Fruit fly (Drosophila melanogaster) whole organism, embryonic: ENCODE measurements around the gene sud1.
A peak's percentile ranks its signal among the peaks of the same experiment; 100 is the strongest.

ENCODE experiments used
- Ada2b ChIP-seq: fragments of 200-800 bp; sonication (Bioruptor generic); IDR thresholded peaks from 2 replicates; pipeline ENCODE4 v1.3.6; 2022; ENCODE audit warnings: missing biosample characterization, missing genetic modification characterization
- CG1024 ChIP-seq: fragments of 200-800 bp; sonication (Bioruptor generic); IDR thresholded peaks from 2 replicates; pipeline ENCODE4 v1.3.6; 2022; ENCODE audit warnings: missing biosample characterization, missing genetic modification characterization
- CG10267 ChIP-seq: fragments of 200-800 bp; sonication (Bioruptor generic); optimal IDR thresholded peaks from 2 replicates; lab custom pipeline; 2018; ENCODE audit warnings: missing biosample characterization, mild to moderate bottlenecking, missing genetic modification characterization, moderate library complexity
- CG10543 ChIP-seq: fragments of 200-800 bp; sonication (Bioruptor generic); optimal IDR thresholded peaks from 3 replicates; lab custom pipeline; 2017; ENCODE audit warnings: missing biosample characterization, mild to moderate bottlenecking, missing genetic modification characterization, moderate library complexity
- CG11504 ChIP-seq: fragments of 200-800 bp; sonication (Bioruptor generic); optimal IDR thresholded peaks from 3 replicates; lab custom pipeline; 2019; ENCODE audit warnings: missing biosample characterization, mild to moderate bottlenecking, missing genetic modification characterization, moderate library complexity
- CG11696 ChIP-seq: fragments of 200-800 bp; sonication (Bioruptor generic); IDR thresholded peaks from 2 replicates; pipeline ENCODE4 v1.3.6; 2022; ENCODE audit warnings: missing biosample characterization, missing genetic modification characterization
- CG12299 ChIP-seq: fragments of 200-800 bp; sonication (Bioruptor generic); optimal IDR thresholded peaks from 2 replicates; lab custom pipeline; 2018; ENCODE audit warnings: missing biosample characterization, mild to moderate bottlenecking, missing genetic modification characterization
- CG12659 ChIP-seq: fragments of 200-800 bp; sonication (Bioruptor generic); optimal IDR thresholded peaks from 3 replicates; lab custom pipeline; 2017; ENCODE audit warnings: mild to moderate bottlenecking, missing biosample characterization, missing genetic modification reagents, missing genetic modification characterization
- CG12744 ChIP-seq: fragments of 200-800 bp; sonication (Bioruptor generic); optimal IDR thresholded peaks from 2 replicates; lab custom pipeline; 2016; ENCODE audit warnings: missing biosample characterization, missing genetic modification characterization
- CG14050 ChIP-seq: fragments of 200-800 bp; sonication (Bioruptor generic); IDR thresholded peaks from 3 replicates; pipeline ENCODE4 v1.3.6; 2022; ENCODE audit warnings: missing biosample characterization, missing genetic modification characterization
- CG15479 ChIP-seq: fragments of 200-800 bp; sonication (Bioruptor generic); optimal IDR thresholded peaks from 3 replicates; lab custom pipeline; 2019; ENCODE audit warnings: missing biosample characterization, mild to moderate bottlenecking, missing genetic modification characterization, moderate library complexity
- CG17829 ChIP-seq: fragments of 200-800 bp; optimal IDR thresholded peaks from 2 replicates; lab custom pipeline; 2019; ENCODE audit warnings: missing biosample characterization, mild to moderate bottlenecking, missing genetic modification characterization, moderate library complexity
- CG18619 ChIP-seq: fragments of 200-800 bp; sonication (Bioruptor generic); optimal IDR thresholded peaks from 3 replicates; lab custom pipeline; 2017; ENCODE audit warnings: missing biosample characterization, mild to moderate bottlenecking, missing genetic modification characterization
- CG18764 ChIP-seq: fragments of 200-800 bp; sonication (Bioruptor generic); optimal IDR thresholded peaks from 3 replicates; lab custom pipeline; 2016; ENCODE audit warnings: missing biosample characterization, missing genetic modification characterization
- CG33213 ChIP-seq: fragments of 200-800 bp; sonication (Bioruptor generic); optimal IDR thresholded peaks from 3 replicates; lab custom pipeline; 2016; ENCODE audit warnings: missing biosample characterization, missing genetic modification characterization
- CG3726 ChIP-seq: fragments of 200-800 bp; sonication (Bioruptor generic); IDR thresholded peaks from 3 replicates; pipeline ENCODE4, ENCODE4 v1.3.6; 2022; ENCODE audit warnings: missing biosample characterization, missing genetic modification characterization
- CG42726 ChIP-seq: fragments of 200-800 bp; sonication (Bioruptor generic); IDR thresholded peaks from 2 replicates; pipeline ENCODE4 v1.3.6; 2022; ENCODE audit warnings: missing biosample characterization, missing genetic modification characterization; ENCODE audit not compliant: partially characterized antibody
- CG6813 ChIP-seq: fragments of 200-800 bp; sonication (Bioruptor generic); optimal IDR thresholded peaks from 2 replicates; lab custom pipeline; 2017; ENCODE audit warnings: missing biosample characterization, missing genetic modification characterization, mild to moderate bottlenecking, moderate library complexity, missing genetic modification reagents
- CG7357 ChIP-seq: fragments of 200-800 bp; sonication (Bioruptor generic); IDR thresholded peaks from 3 replicates; pipeline ENCODE4 v1.3.6; 2022; ENCODE audit warnings: missing biosample characterization, missing genetic modification characterization
- CG7928 ChIP-seq: fragments of 200-800 bp; sonication (Bioruptor generic); optimal IDR thresholded peaks from 2 replicates; lab custom pipeline; 2017; ENCODE audit warnings: missing biosample characterization, mild to moderate bottlenecking, missing genetic modification characterization
- CG8388 ChIP-seq: fragments of 200-800 bp; sonication (Bioruptor generic); optimal IDR thresholded peaks from 2 replicates; lab custom pipeline; 2019; ENCODE audit warnings: missing biosample characterization, mild to moderate bottlenecking, missing genetic modification characterization, moderate library complexity
- CkIIα-i1 ChIP-seq: fragments of 200-800 bp; sonication (Bioruptor generic); IDR thresholded peaks from 2 replicates; pipeline ENCODE4 v1.3.6; 2022; ENCODE audit warnings: missing biosample characterization, missing genetic modification characterization
- Dek ChIP-seq: fragments of 200-800 bp; sonication (Bioruptor generic); optimal IDR thresholded peaks from 3 replicates; lab custom pipeline; 2019; ENCODE audit warnings: missing biosample characterization, mild to moderate bottlenecking, missing genetic modification characterization, moderate library complexity
- Dll ChIP-seq: fragments of 200-800 bp; sonication (Bioruptor generic); IDR thresholded peaks from 4 replicates; pipeline ENCODE4 v1.3.6; 2022; ENCODE audit warnings: missing biosample characterization, missing genetic modification characterization; ENCODE audit not compliant: partially characterized antibody
- Doc2 ChIP-seq: fragments of 200-800 bp; sonication (Bioruptor generic); IDR thresholded peaks from 2 replicates; pipeline ENCODE4 v1.3.6; 2022; ENCODE audit warnings: missing biosample characterization, missing genetic modification characterization
- Ets65A ChIP-seq: fragments of 200-800 bp; sonication (Bioruptor generic); peaks from one replicate; lab custom pipeline; 2016; ENCODE audit warnings: missing biosample characterization, missing genetic modification characterization
- H15 ChIP-seq: fragments of 200-800 bp; sonication (Bioruptor generic); IDR thresholded peaks from 3 replicates; pipeline ENCODE4 v1.3.6; 2022; ENCODE audit warnings: missing biosample characterization, missing genetic modification characterization
- HLHmδ ChIP-seq: fragments of 200-800 bp; sonication (Bioruptor generic); optimal IDR thresholded peaks from 2 replicates; lab custom pipeline; 2018; ENCODE audit warnings: missing biosample characterization, mild to moderate bottlenecking, missing genetic modification characterization, moderate library complexity
- Mrtf ChIP-seq: fragments of 200-800 bp; sonication (Bioruptor generic); IDR thresholded peaks from 3 replicates; pipeline ENCODE4 v1.3.6; 2022; ENCODE audit warnings: missing biosample characterization, missing genetic modification characterization
- Sry-β ChIP-seq: fragments of 200-800 bp; sonication (Bioruptor generic); optimal IDR thresholded peaks from 2 replicates; lab custom pipeline; 2018; ENCODE audit warnings: missing biosample characterization, mild to moderate bottlenecking, missing genetic modification characterization, moderate library complexity
- amos ChIP-seq: fragments of 200-800 bp; sonication (Bioruptor generic); IDR thresholded peaks from 2 replicates; pipeline ENCODE4 v1.3.6; 2022; ENCODE audit warnings: missing biosample characterization, missing genetic modification characterization; ENCODE audit not compliant: partially characterized antibody
- ash1 ChIP-seq: fragments of 200-800 bp; sonication (Bioruptor generic); optimal IDR thresholded peaks from 2 replicates; lab custom pipeline; 2018; ENCODE audit warnings: missing biosample characterization, mild to moderate bottlenecking, missing genetic modification characterization
- btn ChIP-seq: fragments of 200-800 bp; sonication (Bioruptor generic); optimal IDR thresholded peaks from 2 replicates; lab custom pipeline; 2016; ENCODE audit warnings: missing biosample characterization, missing genetic modification characterization
- cas ChIP-seq: fragments of 200-800 bp; sonication (Bioruptor generic); IDR thresholded peaks from 2 replicates; pipeline ENCODE4 v1.3.6; 2022; ENCODE audit warnings: missing biosample characterization, missing genetic modification characterization
- cato ChIP-seq: fragments of 200-800 bp; sonication (Bioruptor generic); optimal IDR thresholded peaks from 2 replicates; lab custom pipeline; 2016; ENCODE audit warnings: missing biosample characterization, missing genetic modification characterization, borderline replicate concordance
- ci ChIP-seq: fragments of 200-800 bp; sonication (Bioruptor generic); IDR thresholded peaks from 3 replicates; pipeline ENCODE4 v1.3.6; 2022; ENCODE audit warnings: missing biosample characterization, missing genetic modification characterization
- croc ChIP-seq: fragments of 200-800 bp; sonication (Bioruptor generic); conservative IDR thresholded peaks from 3 replicates; pipeline ENCODE4 v1.3.6; 2022; ENCODE audit warnings: missing biosample characterization, missing genetic modification characterization
- hth ChIP-seq: fragments of >200 bp; optimal IDR thresholded peaks from 2 replicates; lab custom pipeline; 2017; ENCODE audit warnings: inconsistent platforms
- klu ChIP-seq: fragments of 200-800 bp; sonication (Bioruptor generic); IDR thresholded peaks from 2 replicates; pipeline ENCODE4 v1.3.6; 2022; ENCODE audit warnings: missing biosample characterization, missing genetic modification characterization
- nerfin-1 ChIP-seq: fragments of 200-800 bp; sonication (Bioruptor generic); optimal IDR thresholded peaks from 3 replicates; lab custom pipeline; 2019; ENCODE audit warnings: missing biosample characterization, mild to moderate bottlenecking, missing genetic modification characterization, moderate library complexity
- onecut ChIP-seq: fragments of 200-800 bp; sonication (Bioruptor generic); IDR thresholded peaks from 2 replicates; pipeline ENCODE4 v1.3.6; 2022; ENCODE audit warnings: missing biosample characterization, missing genetic modification characterization
- sisA ChIP-seq: fragments of 200-800 bp; sonication (Bioruptor generic); IDR thresholded peaks from 2 replicates; pipeline ENCODE4 v1.3.6; 2022; ENCODE audit warnings: missing biosample characterization, missing genetic modification characterization
- slbo ChIP-seq: fragments of 200-800 bp; sonication (Bioruptor generic); IDR thresholded peaks from 2 replicates; pipeline ENCODE4 v1.3.6; 2022; ENCODE audit warnings: missing biosample characterization, missing genetic modification characterization
- sqz ChIP-seq: fragments of 200-800 bp; sonication (Bioruptor generic); optimal IDR thresholded peaks from 3 replicates; lab custom pipeline; 2018; ENCODE audit warnings: missing biosample characterization, mild to moderate bottlenecking, missing genetic modification characterization
- toy ChIP-seq: fragments of 200-800 bp; sonication (Bioruptor generic); IDR thresholded peaks from 2 replicates; pipeline ENCODE4 v1.3.6; 2022; ENCODE audit warnings: missing biosample characterization, missing genetic modification characterization
- usp ChIP-seq: fragments of >200 bp; optimal IDR thresholded peaks from 2 replicates; lab custom pipeline; 2017; ENCODE audit warnings: missing biosample characterization, missing genetic modification characterization
- vfl ChIP-seq: fragments of 200-800 bp; sonication (Bioruptor generic); optimal IDR thresholded peaks from 2 replicates; lab custom pipeline; 2016; ENCODE audit warnings: missing biosample characterization, missing genetic modification characterization
- wek ChIP-seq: fragments of 200-800 bp; sonication (Bioruptor generic); optimal IDR thresholded peaks from 3 replicates; lab custom pipeline; 2018; ENCODE audit warnings: missing biosample characterization, mild to moderate bottlenecking, missing genetic modification characterization, moderate library complexity
- zen2 ChIP-seq: fragments of 200-800 bp; sonication (Bioruptor generic); IDR thresholded peaks from 3 replicates; pipeline ENCODE4 v1.3.6; 2022; ENCODE audit warnings: missing biosample characterization, missing genetic modification characterization; ENCODE audit not compliant: partially characterized antibody

sud1 gene

dm6 chr3R:24875939-24876842 is 41.5 kb downstream of the sud1 start, which contains the start of gene CG3744 (continued):
- peak; percentile 99 for TF ChIP-seq Dll (GFP tag; lab: Robert Waterston, UW)
- TF ChIP-seq CG6813 (GFP tag; lab: Kevin White, UChicago) = peak; percentile 79
- peak; percentile 95 for TF ChIP-seq Dek
- TF ChIP-seq usp (GFP tag; lab: Kevin White, UChicago) = no peak
- TF ChIP-seq btn (GFP tag; lab: Kevin White, UChicago) = no peak
- peak; percentile 46 for TF ChIP-seq Doc2 (GFP tag; lab: Robert Waterston, UW)
- peak; percentile 79 for TF ChIP-seq CG7357 (GFP tag; lab: Robert Waterston, UW)
- peak; percentile 80 for TF ChIP-seq nerfin-1 (tag; lab: Kevin White, UChicago)
- TF ChIP-seq ci (GFP tag; lab: Robert Waterston, UW) = peak; percentile 95
- TF ChIP-seq CG8388 (GFP tag; lab: Kevin White, UChicago) = peak; percentile 87
- peak; percentile 94 for TF ChIP-seq Mrtf (GFP tag; lab: Robert Waterston, UW)
- TF ChIP-seq Sry-β (GFP tag; lab: Kevin White, UChicago) = peak; percentile 56
- TF ChIP-seq onecut = peak; percentile 88
- peak; percentile 73 for TF ChIP-seq vfl (GFP tag; lab: Kevin White, UChicago)
- peak; percentile 60 for TF ChIP-seq CG12744 (GFP tag; lab: Kevin White, UChicago)
- peak; percentile 99 for TF ChIP-seq slbo (GFP tag; lab: Robert Waterston, UW)
- peak; percentile 94 for TF ChIP-seq sisA
- no peak for TF ChIP-seq sqz (GFP tag; lab: Kevin White, UChicago)
- TF ChIP-seq CG10543 (GFP tag; lab: Kevin White, UChicago) = peak; percentile 93
- peak; percentile 81 for TF ChIP-seq CG33213
- TF ChIP-seq Ada2b (GFP tag; lab: Robert Waterston, UW) = peak; percentile 93
- TF ChIP-seq CG15479 (GFP tag; lab: Kevin White, UChicago) = peak; percentile 86
- peak; percentile 94 for TF ChIP-seq amos (GFP tag; lab: Robert Waterston, UW)
- TF ChIP-seq CG18764 (GFP tag; lab: Kevin White, UChicago) = peak; percentile 81
- peak; percentile 86 for TF ChIP-seq CG14050
- peak; percentile 92 for TF ChIP-seq CG42726 (GFP tag; lab: Robert Waterston, UW)
- TF ChIP-seq croc (GFP tag; lab: Robert Waterston, UW) = peak; percentile 79
- TF ChIP-seq CkIIα-i1 (GFP tag; lab: Robert Waterston, UW) = 0 out of 2 replicates have a peak, but pooled peaks have one; percentile 52
- peak; percentile 91 for TF ChIP-seq cas (GFP tag; lab: Robert Waterston, UW)
- TF ChIP-seq CG7928 (GFP tag; lab: Kevin White, UChicago) = peak; percentile 63
- TF ChIP-seq toy (GFP tag; lab: Robert Waterston, UW) = peak; percentile 83
- peak; percentile 88 for TF ChIP-seq CG11504 (tag; lab: Kevin White, UChicago)
- peak; percentile 93 for TF ChIP-seq zen2 (GFP tag; lab: Robert Waterston, UW)
- peak; percentile 85 for TF ChIP-seq CG1024 (GFP tag; lab: Robert Waterston, UW)
- TF ChIP-seq klu (GFP tag; lab: Robert Waterston, UW) = peak; percentile 84
- TF ChIP-seq Ets65A (GFP tag; lab: Kevin White, UChicago) = peak; percentile 99
- peak; percentile 23 for TF ChIP-seq wek
- TF ChIP-seq hth (lab: Kevin White, UChicago) = no peak
- no peak for TF ChIP-seq HLHmδ (GFP tag; lab: Kevin White, UChicago)
- TF ChIP-seq CG12659 (GFP tag; lab: Kevin White, UChicago) = peak; percentile 93
- TF ChIP-seq CG17829 (tag; lab: Kevin White, UChicago) = peak; percentile 91
- TF ChIP-seq H15 (GFP tag; lab: Robert Waterston, UW) = peak; percentile 93
- TF ChIP-seq CG10267 (tag; lab: Kevin White, UChicago) = peak; percentile 85
- peak; percentile 84 for TF ChIP-seq CG3726
- TF ChIP-seq cato (GFP tag; lab: Kevin White, UChicago) = peak; percentile 29
- peak; percentile 86 for TF ChIP-seq CG12299
- TF ChIP-seq CG11696 (GFP tag; lab: Robert Waterston, UW) = peak; percentile 81
- TF ChIP-seq CG18619 = peak; percentile 90
- peak; percentile 70 for TF ChIP-seq ash1 (GFP tag; lab: Kevin White, UChicago)
